Worm (Caenorhabditis elegans): Measurements from ENCODE around the gene sap-49.

Gene sap-49

DNA sequence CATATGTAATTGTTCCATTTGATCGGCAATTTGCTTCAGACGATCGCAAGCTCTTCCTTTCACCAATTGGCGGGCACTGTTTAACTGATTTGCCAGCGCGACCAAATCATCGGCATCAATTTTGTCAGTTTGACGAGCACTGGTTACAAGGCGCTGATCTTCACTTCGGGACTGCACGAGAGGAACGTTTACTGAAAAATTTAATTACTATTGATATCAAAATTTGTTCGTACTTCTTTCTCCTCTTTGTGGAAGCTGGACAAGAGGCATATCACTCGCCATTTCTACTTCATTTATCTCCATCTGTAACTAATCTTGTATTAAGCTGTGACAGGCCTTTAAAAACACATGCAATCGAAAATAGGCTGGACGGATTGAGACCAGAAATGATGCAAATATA, 2.3 kb upstream of the sap-49 start, which contains the start of gene C08B11.9:
Gene C08B11.9 (minus strand): TSS at position 307 of the 400 bp plus-strand sequence.
- TF ChIP-seq ref-1 (GFP tag; conservative IDR thresholded peaks at IDR 0.05) (no peak), T22C8.4 (GFP tag; IDR thresholded peaks at IDR 0.05) (no peak), med-1 (GFP tag; optimal IDR thresholded peaks at IDR 0.05; ENCODE audit: insufficient read depth) (no peak), flt-1 (GFP tag; IDR thresholded peaks at IDR 0.05) (no peak), tab-1 (GFP tag; IDR thresholded peaks at IDR 0.05) (no peak), ztf-23 (GFP tag; IDR thresholded peaks at IDR 0.05) (no peak), klf-2 (GFP tag; conservative IDR thresholded peaks at IDR 0.05) (no peak), ztf-29 (GFP tag; IDR thresholded peaks at IDR 0.05) (no peak), cog-1 (tag; optimal IDR thresholded peaks at IDR 0.05) (no peak)

DNA sequence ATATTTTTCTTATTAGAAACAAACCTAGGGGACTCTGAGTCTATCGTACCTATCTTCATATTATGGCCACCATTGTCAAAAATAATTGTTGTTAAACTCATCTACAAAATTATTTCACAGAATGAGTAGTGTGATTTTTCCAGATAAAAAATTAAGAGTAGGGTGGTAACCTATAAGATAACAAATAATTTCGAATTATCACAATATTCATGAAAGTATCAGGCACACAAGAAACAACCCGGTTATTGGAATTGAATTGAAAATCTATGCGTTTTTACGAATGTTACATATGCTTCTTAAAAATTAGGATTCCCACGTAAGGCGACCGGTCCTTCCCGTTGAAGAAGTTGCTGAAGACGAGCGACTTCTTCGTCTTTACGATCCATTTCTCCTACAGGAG, 1.7 kb upstream of the sap-49 start, which contains the start of gene arp-6:
Gene arp-6 (minus strand): TSS at position 101 of the 400 bp plus-strand sequence.
- TF ChIP-seq tab-1 (GFP tag; IDR thresholded peaks at IDR 0.05) = no peak
- TF ChIP-seq ztf-23 (GFP tag; IDR thresholded peaks at IDR 0.05) = no peak
- no peak for TF ChIP-seq T22C8.4 (GFP tag; IDR thresholded peaks at IDR 0.05)
- TF ChIP-seq ztf-29 (GFP tag; IDR thresholded peaks at IDR 0.05) = no peak
- no peak for TF ChIP-seq cog-1 (tag; optimal IDR thresholded peaks at IDR 0.05)
- no peak for TF ChIP-seq flt-1 (GFP tag; IDR thresholded peaks at IDR 0.05)
- no peak for TF ChIP-seq klf-2 (GFP tag; conservative IDR thresholded peaks at IDR 0.05)
- no peak for TF ChIP-seq med-1 (GFP tag; optimal IDR thresholded peaks at IDR 0.05; ENCODE audit: insufficient read depth)

DNA sequence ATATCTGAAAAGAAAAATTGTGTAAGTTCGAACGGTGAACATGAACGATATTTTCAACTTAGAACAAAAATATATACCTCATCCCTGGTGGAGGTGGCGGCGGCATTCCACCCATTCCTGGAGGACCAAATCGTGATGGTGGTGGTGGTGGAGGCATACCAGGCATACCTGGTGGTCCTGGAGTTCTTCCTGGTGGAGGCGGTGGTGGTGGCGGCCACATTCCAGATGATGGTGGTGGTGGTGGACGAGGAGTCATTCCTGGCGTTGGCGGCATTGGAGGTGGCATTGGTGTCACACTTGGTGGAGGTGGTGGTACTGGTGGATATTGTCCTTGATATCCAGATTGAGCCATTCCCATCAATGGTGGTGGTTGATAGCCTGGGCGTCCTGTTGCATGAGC, 950 bp downstream of the sap-49 start:
- TF ChIP-seq ztf-29 (GFP tag; IDR thresholded peaks at IDR 0.05) = no peak

DNA sequence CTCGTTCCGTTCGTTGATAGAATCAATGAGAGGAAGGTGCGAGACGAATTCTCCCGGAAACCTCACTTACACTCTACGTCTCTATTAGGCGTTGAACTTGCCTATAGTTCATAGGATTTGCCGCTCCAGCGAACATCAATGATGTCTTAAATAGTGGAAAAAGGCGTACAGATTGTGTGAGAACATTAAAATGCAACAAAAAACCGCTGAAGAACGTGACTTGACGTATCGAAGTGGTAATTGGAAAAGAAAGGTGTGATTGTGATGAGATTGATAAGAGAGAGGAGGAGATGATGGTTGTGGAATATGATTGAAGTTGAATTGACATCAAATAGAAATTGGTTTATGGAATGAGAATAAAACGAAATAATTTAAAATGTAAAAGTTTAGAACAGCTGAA, 1.6 kb downstream of the sap-49 start:
- TF ChIP-seq ztf-29 (GFP tag; IDR thresholded peaks at IDR 0.05) = no peak
- TF ChIP-seq flt-1 (GFP tag; IDR thresholded peaks at IDR 0.05) = no peak
- TF ChIP-seq med-1 (GFP tag; optimal IDR thresholded peaks at IDR 0.05; ENCODE audit: insufficient read depth) = no peak
- TF ChIP-seq ref-1 (GFP tag; conservative IDR thresholded peaks at IDR 0.05) = no peak
- TF ChIP-seq tab-1 (GFP tag; IDR thresholded peaks at IDR 0.05) = no peak
- no peak for TF ChIP-seq ztf-23 (GFP tag; IDR thresholded peaks at IDR 0.05)
- no peak for TF ChIP-seq klf-2 (GFP tag; conservative IDR thresholded peaks at IDR 0.05)
- TF ChIP-seq cog-1 (tag; optimal IDR thresholded peaks at IDR 0.05) = no peak
- no peak for TF ChIP-seq T22C8.4 (GFP tag; IDR thresholded peaks at IDR 0.05)

DNA sequence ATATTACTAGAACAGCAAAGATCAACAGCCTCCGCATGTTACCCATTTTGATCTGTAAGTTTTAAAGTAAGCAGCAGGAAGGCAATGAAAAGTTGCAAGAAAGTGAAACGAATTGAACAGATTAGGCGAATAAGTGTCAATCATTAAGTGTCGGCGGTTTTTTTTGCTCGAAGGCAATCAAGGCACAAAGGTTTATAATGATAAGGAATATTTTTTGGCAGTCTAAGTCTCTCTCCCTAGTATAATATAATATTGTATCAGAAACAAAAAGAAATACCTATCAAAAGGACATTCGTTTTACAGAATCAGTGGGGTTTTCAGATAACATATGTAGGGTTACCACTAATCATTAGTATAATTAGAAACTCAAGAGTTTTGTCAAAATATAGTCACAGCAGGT, 2.9 kb downstream of the sap-49 start, which contains the start of gene nrf-6:
Gene nrf-6 (minus strand): TSS at position 52 of the 400 bp plus-strand sequence.
- TF ChIP-seq ref-1 (GFP tag; conservative IDR thresholded peaks at IDR 0.05) (no peak), flt-1 (GFP tag; IDR thresholded peaks at IDR 0.05) (no peak), tab-1 (GFP tag; IDR thresholded peaks at IDR 0.05) (no peak), med-1 (GFP tag; optimal IDR thresholded peaks at IDR 0.05; ENCODE audit: insufficient read depth) (no peak), cog-1 (tag; optimal IDR thresholded peaks at IDR 0.05) (no peak), ztf-29 (GFP tag; IDR thresholded peaks at IDR 0.05) (no peak), ztf-23 (GFP tag; IDR thresholded peaks at IDR 0.05) (no peak), T22C8.4 (GFP tag; IDR thresholded peaks at IDR 0.05) (no peak), klf-2 (GFP tag; conservative IDR thresholded peaks at IDR 0.05) (no peak)

DNA sequence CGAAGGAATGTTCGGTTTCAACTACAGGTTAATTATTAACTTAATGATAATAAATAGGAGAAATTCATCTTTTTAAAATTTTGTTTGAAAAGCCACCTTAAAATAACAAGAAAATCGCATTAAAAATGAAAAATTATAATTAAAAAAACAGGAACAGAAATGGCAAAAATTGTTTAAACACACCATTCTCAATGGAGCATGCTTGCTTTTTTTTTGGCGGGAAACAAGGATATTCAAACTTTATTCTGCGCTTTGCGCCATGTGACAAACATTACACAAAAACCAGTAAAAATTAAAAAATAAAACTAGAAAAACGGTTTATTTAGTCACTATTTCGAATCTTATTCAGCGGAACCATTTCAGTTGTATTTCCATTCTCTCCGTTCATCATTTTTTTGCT, 6.8 kb downstream of the sap-49 start:
- no peak for TF ChIP-seq med-1 (GFP tag; optimal IDR thresholded peaks at IDR 0.05; ENCODE audit: insufficient read depth)
- TF ChIP-seq ztf-29 (GFP tag; IDR thresholded peaks at IDR 0.05) = no peak
- TF ChIP-seq klf-2 (GFP tag; conservative IDR thresholded peaks at IDR 0.05) = no peak
- TF ChIP-seq cog-1 (tag; optimal IDR thresholded peaks at IDR 0.05) = no peak
- no peak for TF ChIP-seq ref-1 (GFP tag; conservative IDR thresholded peaks at IDR 0.05)
- TF ChIP-seq ztf-23 (GFP tag; IDR thresholded peaks at IDR 0.05) = no peak
- TF ChIP-seq T22C8.4 (GFP tag; IDR thresholded peaks at IDR 0.05) = no peak

DNA sequence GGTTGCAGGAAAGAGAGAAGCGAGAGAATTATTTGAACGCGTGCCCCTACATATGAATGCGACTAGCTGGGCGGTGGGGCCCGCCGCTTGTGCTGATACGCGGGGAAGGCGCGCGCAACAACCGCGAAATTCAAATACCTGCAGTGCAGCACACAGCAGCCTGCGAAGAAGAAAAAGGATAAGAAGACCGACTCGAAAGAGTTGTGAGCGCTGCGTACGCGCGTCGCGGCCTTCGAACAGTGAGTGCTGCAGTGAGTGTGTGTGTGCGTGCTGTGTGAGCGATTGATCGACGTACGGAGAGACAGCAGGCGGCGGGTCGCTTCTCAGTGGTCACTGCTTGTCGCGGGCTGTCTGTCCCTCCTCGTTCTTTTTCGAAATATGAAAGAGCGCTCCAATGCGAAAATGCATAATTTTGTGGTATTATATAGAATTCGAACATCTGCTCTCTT, 7.3 kb downstream of the sap-49 start:
- TF ChIP-seq klf-2 (GFP tag; conservative IDR thresholded peaks at IDR 0.05) (no peak), ztf-23 (GFP tag; IDR thresholded peaks at IDR 0.05) (peak; percentile 79), cog-1 (tag; optimal IDR thresholded peaks at IDR 0.05) (peak; percentile 77), ztf-29 (GFP tag; IDR thresholded peaks at IDR 0.05) (peak; percentile 60; the same call in 1 of the 2 replicates), tab-1 (GFP tag; IDR thresholded peaks at IDR 0.05) (no peak), T22C8.4 (GFP tag; IDR thresholded peaks at IDR 0.05) (peak; percentile 62), flt-1 (GFP tag; IDR thresholded peaks at IDR 0.05) (peak; percentile 74; the same call in 1 of the 2 replicates), med-1 (GFP tag; optimal IDR thresholded peaks at IDR 0.05; ENCODE audit: insufficient read depth) (no peak), ref-1 (GFP tag; conservative IDR thresholded peaks at IDR 0.05) (no peak)

DNA sequence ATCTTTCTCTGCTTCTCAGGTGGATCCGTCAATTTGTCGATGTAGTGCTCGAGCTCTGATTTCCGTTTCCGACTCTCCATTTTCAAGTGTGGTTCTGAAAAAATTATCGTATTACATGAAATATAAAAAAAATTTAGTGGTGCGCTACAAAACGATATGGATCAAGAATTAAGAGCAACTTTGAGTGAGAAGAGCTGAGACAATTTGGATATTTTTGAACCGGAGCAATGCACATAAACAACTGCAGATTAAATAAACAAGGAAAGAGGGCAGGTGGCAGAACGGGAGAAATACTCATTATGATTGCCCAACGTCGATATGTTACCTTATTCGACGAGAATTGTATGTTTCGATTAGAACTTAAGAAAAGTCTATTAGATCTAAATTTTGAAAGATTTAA, 7.9 kb downstream of the sap-49 start, which contains the start of gene swsn-7:
Gene swsn-7 (minus strand): TSS at position 101 of the 400 bp plus-strand sequence.
- TF ChIP-seq ztf-29 (GFP tag; IDR thresholded peaks at IDR 0.05) = no peak
- TF ChIP-seq flt-1 (GFP tag; IDR thresholded peaks at IDR 0.05) = no peak
- TF ChIP-seq ztf-23 (GFP tag; IDR thresholded peaks at IDR 0.05) = no peak
- TF ChIP-seq tab-1 (GFP tag; IDR thresholded peaks at IDR 0.05) = no peak
- no peak for TF ChIP-seq klf-2 (GFP tag; conservative IDR thresholded peaks at IDR 0.05)
- no peak for TF ChIP-seq cog-1 (tag; optimal IDR thresholded peaks at IDR 0.05)
- TF ChIP-seq ref-1 (GFP tag; conservative IDR thresholded peaks at IDR 0.05) = no peak

DNA sequence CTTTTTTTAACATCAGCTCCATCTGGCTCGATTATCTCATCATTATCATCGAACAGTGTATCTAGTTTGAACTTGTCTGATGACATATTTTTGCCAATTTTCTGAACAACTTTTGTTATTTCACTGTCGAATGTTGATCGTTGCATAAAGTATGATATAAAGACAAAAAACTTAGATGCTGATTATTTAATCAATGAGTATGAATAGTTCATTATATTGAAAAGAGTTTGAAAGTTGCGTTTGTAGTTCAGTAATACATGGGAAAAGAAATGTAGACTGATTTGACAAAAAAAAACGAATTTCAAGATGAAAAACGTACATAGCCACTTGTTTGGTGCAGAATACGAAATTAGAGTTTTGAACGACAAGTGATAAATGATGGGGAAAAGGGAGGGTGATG, 13.1 kb downstream of the sap-49 start, which contains the start of gene hda-2:
Gene hda-2 (minus strand): TSS at position 101 of the 400 bp plus-strand sequence.
- TF ChIP-seq med-1 (GFP tag; optimal IDR thresholded peaks at IDR 0.05; ENCODE audit: insufficient read depth) = no peak
- no peak for TF ChIP-seq T22C8.4 (GFP tag; IDR thresholded peaks at IDR 0.05)
- TF ChIP-seq ztf-23 (GFP tag; IDR thresholded peaks at IDR 0.05) = no peak
- no peak for TF ChIP-seq flt-1 (GFP tag; IDR thresholded peaks at IDR 0.05)
- no peak for TF ChIP-seq tab-1 (GFP tag; IDR thresholded peaks at IDR 0.05)
- no peak for TF ChIP-seq klf-2 (GFP tag; conservative IDR thresholded peaks at IDR 0.05)
- no peak for TF ChIP-seq ztf-29 (GFP tag; IDR thresholded peaks at IDR 0.05)
- TF ChIP-seq cog-1 (tag; optimal IDR thresholded peaks at IDR 0.05) = no peak
- no peak for TF ChIP-seq ref-1 (GFP tag; conservative IDR thresholded peaks at IDR 0.05)

DNA sequence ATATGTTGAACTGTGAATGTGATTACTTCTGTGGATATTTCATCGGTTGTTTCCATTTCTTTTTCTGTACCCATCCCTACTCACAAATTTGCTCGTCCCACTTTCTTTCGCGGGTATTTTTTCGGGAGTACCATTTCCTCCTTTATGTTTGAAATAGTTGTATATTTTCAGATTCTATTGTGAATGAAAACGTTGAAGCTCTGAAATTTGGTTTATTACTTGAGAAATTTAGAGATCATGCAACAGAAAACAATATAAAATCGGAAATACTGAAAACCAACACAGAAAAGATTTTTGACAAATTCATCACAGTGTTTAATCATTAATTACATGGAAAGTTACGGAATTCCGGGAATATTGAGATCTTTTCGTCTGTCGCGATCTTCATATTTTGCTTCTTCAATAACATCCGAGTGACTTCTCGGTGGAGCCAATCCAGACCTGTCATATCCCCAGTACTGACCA, 15.0 kb downstream of the sap-49 start:
- TF ChIP-seq ref-1 (GFP tag; conservative IDR thresholded peaks at IDR 0.05) (no peak), tab-1 (GFP tag; IDR thresholded peaks at IDR 0.05) (no peak), ztf-29 (GFP tag; IDR thresholded peaks at IDR 0.05) (no peak), T22C8.4 (GFP tag; IDR thresholded peaks at IDR 0.05) (no peak), flt-1 (GFP tag; IDR thresholded peaks at IDR 0.05) (no peak), cog-1 (tag; optimal IDR thresholded peaks at IDR 0.05) (no peak), klf-2 (GFP tag; conservative IDR thresholded peaks at IDR 0.05) (no peak), med-1 (GFP tag; optimal IDR thresholded peaks at IDR 0.05; ENCODE audit: insufficient read depth) (no peak), ztf-23 (GFP tag; IDR thresholded peaks at IDR 0.05) (no peak)
